Fruit fly (Drosophila melanogaster) whole organism, larva: ENCODE data around the gene Veneno.

Experiments
- noc ChIP-seq: fragments of 200-800 bp; sonication (Bioruptor generic); optimal IDR thresholded peaks from 3 replicates; lab custom pipeline; 2019; ENCODE audit warnings: missing biosample characterization, mild to moderate bottlenecking, missing genetic modification characterization, moderate library complexity

Gene Veneno

dm6 chr3R:8313038-8313437 lies 49.3 kb downstream of the Veneno start, which contains the start of gene CG7483:
Gene CG7483 (plus strand): TSS chr3R:8313208.
- TF ChIP-seq noc (tag; lab: Kevin White, UChicago), result no peak

- TF ChIP-seq noc (tag; lab: Kevin White, UChicago), result no peak
Observed at dm6 chr3R:8312037-8312436, 50.3 kb downstream of the Veneno start, which contains the start of the genes CG11694 and CG11698. Gene CG11694 (minus strand): TSS chr3R:8312137. Gene CG11698 (plus strand): TSS chr3R:8312188.

dm6 chr3R:8310678-8311077 lies 51.7 kb downstream of the Veneno start, which contains the start of gene CG11693:
Gene CG11693 (minus strand): TSS chr3R:8310778.
- TF ChIP-seq noc (tag; lab: Kevin White, UChicago), result no peak
